Fruit fly (Drosophila melanogaster) whole organism, embryonic: ENCODE measurements around the gene CG34041.

ENCODE experiments used
- Blimp-1 ChIP-seq: fragments of 200-800 bp; sonication (Bioruptor generic); optimal IDR thresholded peaks from 3 replicates; lab custom pipeline; 2018; ENCODE audit warnings: missing biosample characterization, missing genetic modification characterization, mild to moderate bottlenecking, moderate library complexity, missing genetic modification reagents
- CG11695 ChIP-seq: fragments of 200-800 bp; sonication (Bioruptor generic); IDR thresholded peaks from 3 replicates; pipeline ENCODE4 v1.3.6; 2022; ENCODE audit warnings: missing biosample characterization, missing genetic modification characterization
- CG14860 ChIP-seq: fragments of 200-800 bp; sonication (Bioruptor generic); IDR thresholded peaks from 3 replicates; pipeline ENCODE4 v1.3.6; 2022; ENCODE audit warnings: missing biosample characterization, missing genetic modification characterization; ENCODE audit not compliant: partially characterized antibody
- CG15601 ChIP-seq: fragments of 200-800 bp; sonication (Bioruptor generic); optimal IDR thresholded peaks from 3 replicates; lab custom pipeline; 2019; ENCODE audit warnings: missing biosample characterization, mild to moderate bottlenecking, missing genetic modification characterization, moderate library complexity
- CG15696 ChIP-seq: fragments of 200-800 bp; sonication (Bioruptor generic); optimal IDR thresholded peaks from 2 replicates; lab custom pipeline; 2019; ENCODE audit warnings: missing biosample characterization, mild to moderate bottlenecking, missing genetic modification characterization, moderate library complexity
- CG1832 ChIP-seq: fragments of 200-800 bp; sonication (Bioruptor generic); optimal IDR thresholded peaks from 2 replicates; lab custom pipeline; 2017; ENCODE audit warnings: missing biosample characterization, mild to moderate bottlenecking, missing genetic modification characterization, inconsistent platforms
- CG18599 ChIP-seq: fragments of 200-800 bp; sonication (Bioruptor generic); optimal IDR thresholded peaks from 3 replicates; lab custom pipeline; 2017; ENCODE audit warnings: missing biosample characterization, missing genetic modification characterization, mild to moderate bottlenecking, moderate library complexity, missing genetic modification reagents
- CG2678 ChIP-seq: fragments of 200-800 bp; sonication (Bioruptor generic); optimal IDR thresholded peaks from 3 replicates; lab custom pipeline; 2019; ENCODE audit warnings: missing biosample characterization, mild to moderate bottlenecking, missing genetic modification characterization, moderate library complexity
- CG31441 ChIP-seq: fragments of 200-800 bp; sonication (Bioruptor generic); IDR thresholded peaks from 2 replicates; pipeline ENCODE4 v1.3.6; 2022; ENCODE audit warnings: missing biosample characterization, missing genetic modification characterization
- CG4707 ChIP-seq: fragments of 200-800 bp; sonication (Bioruptor generic); optimal IDR thresholded peaks from 2 replicates; lab custom pipeline; 2018; ENCODE audit warnings: missing biosample characterization, mild to moderate bottlenecking, missing genetic modification characterization, moderate library complexity
- CG5953 ChIP-seq: fragments of 200-800 bp; sonication (Bioruptor generic); IDR thresholded peaks from 2 replicates; pipeline ENCODE4 v1.3.6; 2022; ENCODE audit warnings: missing biosample characterization, missing genetic modification characterization
- CG6254 ChIP-seq: fragments of 200-800 bp; sonication (Bioruptor generic); optimal IDR thresholded peaks from 3 replicates; lab custom pipeline; 2017; ENCODE audit warnings: mild to moderate bottlenecking, missing biosample characterization, missing genetic modification reagents, missing genetic modification characterization
- CG6654 ChIP-seq: fragments of 200-800 bp; sonication (Bioruptor generic); optimal IDR thresholded peaks from 2 replicates; lab custom pipeline; 2017; ENCODE audit warnings: missing biosample characterization, mild to moderate bottlenecking, missing genetic modification characterization
- CG7928 ChIP-seq: fragments of 200-800 bp; sonication (Bioruptor generic); optimal IDR thresholded peaks from 2 replicates; lab custom pipeline; 2017; ENCODE audit warnings: missing biosample characterization, mild to moderate bottlenecking, missing genetic modification characterization
- CG8281 ChIP-seq: fragments of 200-800 bp; sonication (Bioruptor generic); optimal IDR thresholded peaks from 2 replicates; lab custom pipeline; 2018; ENCODE audit warnings: missing biosample characterization, mild to moderate bottlenecking, missing genetic modification characterization, moderate library complexity
- CG8359 ChIP-seq: fragments of 200-800 bp; sonication (Bioruptor generic); optimal IDR thresholded peaks from 2 replicates; lab custom pipeline; 2017; ENCODE audit warnings: missing biosample characterization, mild to moderate bottlenecking, missing genetic modification characterization, borderline replicate concordance
- CG9817 ChIP-seq: fragments of 200-800 bp; sonication (Bioruptor generic); optimal IDR thresholded peaks from 2 replicates; lab custom pipeline; 2018; ENCODE audit warnings: missing biosample characterization, mild to moderate bottlenecking, missing genetic modification characterization, moderate library complexity
- E2f1 ChIP-seq: fragments of 200-800 bp; sonication (Bioruptor generic); IDR thresholded peaks from 2 replicates; pipeline ENCODE4 v1.3.6; 2022; ENCODE audit warnings: missing biosample characterization, missing genetic modification characterization
- Gsc ChIP-seq: fragments of 200-800 bp; sonication (Bioruptor generic); IDR thresholded peaks from 2 replicates; pipeline ENCODE4 v1.3.6; 2022; ENCODE audit warnings: missing biosample characterization, missing genetic modification characterization
- Med ChIP-seq: fragments of 200-800 bp; sonication (Bioruptor generic); peaks from one replicate; lab custom pipeline; 2016; ENCODE audit warnings: missing biosample characterization, missing genetic modification characterization, mild to moderate bottlenecking, inconsistent platforms, moderate library complexity
- NC2α ChIP-seq: fragments of 200-800 bp; sonication (Bioruptor generic); optimal IDR thresholded peaks from 2 replicates; lab custom pipeline; 2016; ENCODE audit warnings: missing biosample characterization, missing genetic modification characterization
- NC2β ChIP-seq: fragments of 200-800 bp; sonication (Bioruptor generic); optimal IDR thresholded peaks from 2 replicates; lab custom pipeline; 2016; ENCODE audit warnings: missing biosample characterization, missing genetic modification characterization
- Pdp1 ChIP-seq, 2 experiments: fragments of 200-800 bp; sonication (Bioruptor generic); optimal IDR thresholded peaks; 3 replicates each; lab custom pipeline; 2016; ENCODE audit warnings: missing biosample characterization in 2 of 2, missing genetic modification characterization in 2 of 2, mild to moderate bottlenecking in 1 of 2, moderate library complexity in 1 of 2
- Side ChIP-seq: fragments of 200-800 bp; sonication (Bioruptor generic); optimal IDR thresholded peaks from 2 replicates; lab custom pipeline; 2016; ENCODE audit warnings: missing biosample characterization, missing genetic modification characterization
- Sry-β ChIP-seq: fragments of 200-800 bp; sonication (Bioruptor generic); optimal IDR thresholded peaks from 2 replicates; lab custom pipeline; 2018; ENCODE audit warnings: missing biosample characterization, mild to moderate bottlenecking, missing genetic modification characterization, moderate library complexity
- Ssrp ChIP-seq: fragments of 200-800 bp; sonication (Bioruptor generic); optimal IDR thresholded peaks from 2 replicates; lab custom pipeline; 2018; ENCODE audit warnings: missing biosample characterization, mild to moderate bottlenecking, missing genetic modification characterization, moderate library complexity
- aop ChIP-seq: fragments of 200-800 bp; sonication (Bioruptor generic); IDR thresholded peaks from 2 replicates; pipeline ENCODE4 v1.3.6; 2022; ENCODE audit warnings: missing biosample characterization, missing genetic modification characterization
- ara ChIP-seq: fragments of 200-800 bp; sonication (Bioruptor generic); IDR thresholded peaks from 2 replicates; pipeline ENCODE4 v1.3.6; 2022; ENCODE audit warnings: missing biosample characterization, missing genetic modification characterization
- caup ChIP-seq: fragments of 200-800 bp; sonication (Bioruptor generic); optimal IDR thresholded peaks from 3 replicates; lab custom pipeline; 2017; ENCODE audit warnings: missing biosample characterization, mild to moderate bottlenecking, missing genetic modification characterization, moderate library complexity; ENCODE audit not compliant: severe bottlenecking
- chinmo ChIP-seq: fragments of 200-800 bp; sonication (Bioruptor generic); IDR thresholded peaks from 4 replicates; pipeline ENCODE4 v1.3.6; 2022; ENCODE audit warnings: missing biosample characterization, missing genetic modification characterization; ENCODE audit not compliant: partially characterized antibody
- crol ChIP-seq: fragments of 200-800 bp; sonication (Bioruptor generic); IDR thresholded peaks from 2 replicates; pipeline ENCODE4 v1.3.6; 2022; ENCODE audit warnings: missing biosample characterization, missing genetic modification characterization
- dimm ChIP-seq: fragments of 200-800 bp; sonication (Bioruptor generic); IDR thresholded peaks from 2 replicates; pipeline ENCODE4 v1.3.6; 2022; ENCODE audit warnings: missing biosample characterization, missing genetic modification characterization
- dmrt11E ChIP-seq: fragments of 200-800 bp; sonication (Bioruptor generic); optimal IDR thresholded peaks from 3 replicates; lab custom pipeline; 2018; ENCODE audit warnings: missing biosample characterization, mild to moderate bottlenecking, missing genetic modification characterization, moderate library complexity
- gem ChIP-seq: fragments of 200-800 bp; sonication (Bioruptor generic); optimal IDR thresholded peaks from 2 replicates; lab custom pipeline; 2019; ENCODE audit warnings: missing biosample characterization, mild to moderate bottlenecking, missing genetic modification characterization, moderate library complexity
- gfzf ChIP-seq: fragments of 200-800 bp; sonication (Bioruptor generic); optimal IDR thresholded peaks from 2 replicates; lab custom pipeline; 2016; ENCODE audit warnings: missing biosample characterization, mild to moderate bottlenecking, missing genetic modification characterization, moderate library complexity
- lov ChIP-seq, 2 experiments: fragments of 200-800 bp in 1 of 2; fragments of >200 bp in 1 of 2; sonication (Bioruptor generic) in 1 of 2; IDR thresholded peaks in 1 of 2; optimal IDR thresholded peaks in 1 of 2; 2 replicates in 1 of 2; 3 replicates in 1 of 2; pipeline versions ENCODE4 v1.3.6 to Lab custom; 2017 to 2022; ENCODE audit warnings: missing biosample characterization in 1 of 2, missing genetic modification characterization in 1 of 2
- odd ChIP-seq: fragments of 200-800 bp; sonication (Bioruptor generic); optimal IDR thresholded peaks from 2 replicates; lab custom pipeline; 2017; ENCODE audit warnings: missing biosample characterization, mild to moderate bottlenecking, missing genetic modification characterization
- pnt ChIP-seq: fragments of 200-800 bp; sonication (Bioruptor generic); optimal IDR thresholded peaks from 3 replicates; lab custom pipeline; 2016; ENCODE audit warnings: missing biosample characterization, missing genetic modification characterization
- pros ChIP-seq: fragments of 200-800 bp; sonication (Bioruptor generic); optimal IDR thresholded peaks from 3 replicates; lab custom pipeline; 2019; ENCODE audit warnings: missing biosample characterization, mild to moderate bottlenecking, missing genetic modification characterization, moderate library complexity
- repo ChIP-seq: fragments of 200-800 bp; sonication (Bioruptor generic); optimal IDR thresholded peaks from 2 replicates; lab custom pipeline; 2016; ENCODE audit warnings: missing biosample characterization, missing genetic modification characterization
- sima ChIP-seq: fragments of 200-800 bp; sonication (Bioruptor generic); optimal IDR thresholded peaks from 2 replicates; lab custom pipeline; 2016; ENCODE audit warnings: missing biosample characterization, missing genetic modification characterization
- so ChIP-seq: fragments of 200-800 bp; sonication (Bioruptor generic); IDR thresholded peaks from 3 replicates; pipeline ENCODE4 v1.3.6; 2022; ENCODE audit warnings: missing biosample characterization, missing genetic modification characterization
- sqz ChIP-seq: fragments of 200-800 bp; sonication (Bioruptor generic); optimal IDR thresholded peaks from 3 replicates; lab custom pipeline; 2018; ENCODE audit warnings: missing biosample characterization, mild to moderate bottlenecking, missing genetic modification characterization
- sr ChIP-seq: fragments of 200-800 bp; sonication (Bioruptor generic); IDR thresholded peaks from 3 replicates; pipeline ENCODE4 v1.3.6; 2022; ENCODE audit warnings: missing biosample characterization, missing genetic modification characterization
- tna ChIP-seq: fragments of 200-800 bp; sonication (Bioruptor generic); IDR thresholded peaks from 2 replicates; pipeline ENCODE4 v1.3.6; 2022; ENCODE audit warnings: missing biosample characterization, missing genetic modification characterization; ENCODE audit not compliant: partially characterized antibody
- wek ChIP-seq: fragments of 200-800 bp; sonication (Bioruptor generic); optimal IDR thresholded peaks from 3 replicates; lab custom pipeline; 2018; ENCODE audit warnings: missing biosample characterization, mild to moderate bottlenecking, missing genetic modification characterization, moderate library complexity
- zfh1 ChIP-seq: fragments of 200-800 bp; sonication (Bioruptor generic); IDR thresholded peaks from 3 replicates; pipeline ENCODE4 v1.3.6; 2022; ENCODE audit warnings: missing biosample characterization, missing genetic modification characterization

The CG34041 gene

DNA sequence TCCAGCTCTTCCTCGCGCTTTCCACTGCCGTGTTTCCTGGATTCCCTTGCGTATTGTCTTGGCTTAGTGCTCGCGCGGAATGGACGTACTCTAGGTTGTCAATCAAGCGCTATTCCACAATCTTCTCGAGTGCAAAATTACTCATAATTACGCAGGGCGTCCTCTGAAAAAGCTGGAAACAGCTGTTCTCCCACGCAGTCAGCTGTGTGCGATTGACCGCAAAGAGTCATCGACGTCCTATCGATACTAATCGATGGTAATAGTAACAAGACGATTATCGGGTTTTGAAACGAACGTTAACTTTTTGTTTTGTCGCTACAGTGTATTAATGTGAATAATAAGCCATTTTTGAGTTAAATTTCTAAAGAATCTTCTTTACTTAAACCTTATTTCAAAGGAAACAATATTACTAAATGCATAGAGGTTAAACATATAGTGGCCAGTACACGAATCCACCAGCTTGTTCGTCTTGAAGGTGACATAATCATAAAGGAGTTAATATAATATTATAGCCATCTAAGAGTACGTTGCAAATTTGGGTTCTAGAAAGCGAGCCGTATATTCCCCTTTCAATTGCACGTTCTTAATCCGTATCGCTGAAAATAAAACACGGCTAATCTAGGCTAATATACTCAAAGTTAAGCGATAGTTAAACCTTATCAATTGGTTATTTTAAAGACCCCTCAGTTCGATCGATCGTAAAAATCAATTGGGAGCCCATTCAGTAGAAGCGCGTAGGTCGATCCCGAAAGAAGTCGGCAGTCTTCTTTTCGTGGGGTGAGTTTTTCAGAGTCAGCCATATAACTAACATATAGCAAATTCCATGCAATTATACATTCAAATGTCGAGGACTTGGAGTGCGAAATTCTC is 48.5 kb upstream of the CG34041 start, which contains the start of the genes CG2224 and CDase (continued):
- TF ChIP-seq gem (tag; lab: Kevin White, UChicago) (no peak), NC2α (GFP tag; lab: Kevin White, UChicago) (no peak), CG15601 (tag; lab: Kevin White, UChicago) (no peak), tna (GFP tag; lab: Robert Waterston, UW) (peak; percentile 91), sr (GFP tag; lab: Robert Waterston, UW) (peak; percentile 77; the same call in 2 of the 3 replicates), dmrt11E (tag; lab: Kevin White, UChicago) (no peak), NC2β (no peak), crol (GFP tag; lab: Robert Waterston, UW) (no peak), sqz (GFP tag; lab: Kevin White, UChicago) (no peak), dimm (GFP tag; lab: Robert Waterston, UW) (no peak), CG6254 (GFP tag; lab: Kevin White, UChicago) (no peak), Med (peak; percentile 73), CG1832 (no peak), CG9817 (no peak), so (no peak), ara (GFP tag; lab: Robert Waterston, UW) (no peak), sima (GFP tag; lab: Kevin White, UChicago) (no peak), Side (GFP tag; lab: Kevin White, UChicago) (no peak), Sry-β (GFP tag; lab: Kevin White, UChicago) (no peak), pnt (GFP tag; lab: Kevin White, UChicago) (no peak), aop (GFP tag; lab: Robert Waterston, UW) (no peak), CG8281 (tag; lab: Kevin White, UChicago) (no peak), gfzf (peak; percentile 54), CG5953 (GFP tag; lab: Robert Waterston, UW) (no peak), Blimp-1 (no peak), CG6654 (no peak), CG14860 (peak; percentile 89), CG7928 (GFP tag; lab: Kevin White, UChicago) (no peak), repo (GFP tag; lab: Kevin White, UChicago) (no peak), CG11695 (GFP tag; lab: Robert Waterston, UW) (no peak), Gsc (GFP tag; lab: Robert Waterston, UW) (no peak), Pdp1 (GFP tag; optimal IDR thresholded peaks at IDR 0.05; lab: Kevin White, UChicago) (peak in 1 of 2 experiments; percentile 48), lov (optimal IDR thresholded peaks at IDR 0.05; lab: Kevin White, UChicago) (no peak), lov (GFP tag; IDR thresholded peaks at IDR 0.05; lab: Robert Waterston, UW) (no peak), chinmo (peak; percentile 96), wek (GFP tag; lab: Kevin White, UChicago) (no peak), zfh1 (no peak), E2f1 (GFP tag; lab: Robert Waterston, UW) (no peak), CG8359 (GFP tag; lab: Kevin White, UChicago) (no peak), CG2678 (tag; lab: Kevin White, UChicago) (no peak), CG18599 (no peak), caup (GFP tag; lab: Kevin White, UChicago) (no peak), CG31441 (no peak), odd (GFP tag; lab: Kevin White, UChicago) (no peak), CG15696 (tag; lab: Kevin White, UChicago) (no peak), CG4707 (GFP tag; lab: Kevin White, UChicago) (no peak), Ssrp (tag; lab: Kevin White, UChicago) (no peak), pros (GFP tag; lab: Kevin White, UChicago) (no peak)
